Worm (Caenorhabditis elegans): ENCODE results near the gene trx-1.

DNA sequence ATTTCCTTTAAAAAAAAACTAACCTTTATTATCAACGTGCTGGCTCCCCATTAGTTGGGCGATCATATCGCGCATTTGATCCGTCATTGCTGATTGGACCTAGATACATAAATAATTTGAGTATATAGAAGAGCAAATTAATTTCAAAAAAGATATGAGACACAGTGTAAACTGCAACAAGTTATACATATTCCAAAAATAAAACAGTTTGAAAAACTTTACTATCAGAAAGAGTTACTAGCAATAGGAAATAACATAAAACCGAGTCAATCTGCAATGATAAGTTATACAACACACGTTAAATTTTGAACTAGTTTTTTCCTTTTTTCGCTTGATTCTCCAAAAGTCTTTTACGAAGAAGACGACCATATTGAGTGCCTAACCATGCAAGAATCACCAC, 46.0 kb downstream of the trx-1 start, which contains the start of gene luc-7L:
- TF ChIP-seq nhr-25 (tag; optimal IDR thresholded peaks at IDR 0.05) (no peak), ceh-16 (tag; optimal IDR thresholded peaks at IDR 0.05) (no peak), unc-62 (GFP tag; optimal IDR thresholded peaks at IDR 0.05) (no peak), aly-2 (tag; optimal IDR thresholded peaks at IDR 0.05) (no peak), nhr-76 (tag; optimal IDR thresholded peaks at IDR 0.05) (no peak), mdl-1 (tag; optimal IDR thresholded peaks at IDR 0.05) (no peak), fkh-10 (GFP tag; optimal IDR thresholded peaks at IDR 0.05) (no peak)

Data from whole organism, L3 larva.